Worm (Caenorhabditis elegans) whole organism, young adult: ENCODE data around the gene lin-9.

ENCODE experiments used
- B0336.3 ChIP-seq: fragments of 200-800 bp; sonication (Bioruptor generic); IDR thresholded peaks from 2 replicates; pipeline ENCODE4 v1.3.6; 2022; ENCODE audit warnings: missing genetic modification characterization, missing compliant biosample characterization
- C17E4.6 ChIP-seq: fragments of 200-800 bp; sonication (Bioruptor generic); IDR thresholded peaks from 2 replicates; pipeline ENCODE4 v1.3.6; 2022; ENCODE audit warnings: missing genetic modification reagents, missing genetic modification characterization, missing compliant biosample characterization
- F23B12.7 ChIP-seq: sonication (generic microtip); optimal IDR thresholded peaks from 2 replicates; lab custom pipeline; 2017; ENCODE audit warnings: missing genetic modification characterization, mild to moderate bottlenecking, missing compliant biosample characterization, antibody characterized with exemption, moderate library complexity; ENCODE audit not compliant: insufficient read depth
- F33H1.4 ChIP-seq: fragments of 200-800 bp; sonication (Bioruptor generic); IDR thresholded peaks from 2 replicates; pipeline ENCODE4 v1.3.6; 2022; ENCODE audit warnings: missing genetic modification reagents, missing genetic modification characterization, missing compliant biosample characterization
- F39B2.1 ChIP-seq: fragments of 200-800 bp; sonication (Bioruptor generic); IDR thresholded peaks from 2 replicates; pipeline ENCODE4 v1.3.6; 2022; ENCODE audit warnings: missing genetic modification reagents, missing genetic modification characterization, missing compliant biosample characterization
- F52B5.7 ChIP-seq: sonication (generic microtip); optimal IDR thresholded peaks from 2 replicates; lab custom pipeline; 2016; ENCODE audit warnings: mild to moderate bottlenecking, missing genetic modification characterization, missing compliant biosample characterization
- F57A8.1 ChIP-seq: fragments of 200-800 bp; sonication (Bioruptor generic); optimal IDR thresholded peaks from 2 replicates; lab custom pipeline; 2018; ENCODE audit warnings: mild to moderate bottlenecking, missing genetic modification characterization, moderate library complexity, missing compliant biosample characterization
- F57C9.4 ChIP-seq: sonication (generic microtip); optimal IDR thresholded peaks from 2 replicates; lab custom pipeline; 2017; ENCODE audit warnings: mild to moderate bottlenecking, missing genetic modification characterization, missing compliant biosample characterization
- K12H6.12 ChIP-seq: fragments of 200-800 bp; sonication (Bioruptor generic); optimal IDR thresholded peaks from 2 replicates; lab custom pipeline; 2018; ENCODE audit warnings: mild to moderate bottlenecking, missing genetic modification characterization, missing compliant biosample characterization
- T07F8.4 ChIP-seq: sonication (generic microtip); optimal IDR thresholded peaks from 2 replicates; lab custom pipeline; 2016; ENCODE audit warnings: mild to moderate bottlenecking, missing genetic modification characterization, moderate library complexity, missing compliant biosample characterization
- Y53G8AR.9 ChIP-seq: fragments of 200-800 bp; sonication (Bioruptor generic); conservative IDR thresholded peaks from 2 replicates; pipeline ENCODE4 v1.3.6; 2022; ENCODE audit warnings: missing genetic modification reagents, missing genetic modification characterization, missing compliant biosample characterization
- Y56A3A.18 ChIP-seq: fragments of 200-800 bp; sonication (Bioruptor generic); IDR thresholded peaks from 2 replicates; pipeline ENCODE4 v1.3.6; 2022; ENCODE audit warnings: missing genetic modification reagents, missing genetic modification characterization, missing compliant biosample characterization
- Y67H2A.10 ChIP-seq: fragments of 200-800 bp; sonication (Bioruptor generic); conservative IDR thresholded peaks from 2 replicates; pipeline ENCODE4 v1.3.6; 2022; ENCODE audit warnings: missing genetic modification reagents, missing genetic modification characterization, missing compliant biosample characterization
- Y95B8A.8 ChIP-seq: fragments of 200-800 bp; sonication (Bioruptor generic); IDR thresholded peaks from 2 replicates; pipeline ENCODE4 v1.3.6; 2022; ENCODE audit warnings: missing genetic modification reagents, missing genetic modification characterization, missing compliant biosample characterization
- ZK185.1 ChIP-seq: sonication (generic microtip); optimal IDR thresholded peaks from 2 replicates; lab custom pipeline; 2016; ENCODE audit warnings: mild to moderate bottlenecking, missing genetic modification characterization, missing compliant biosample characterization; ENCODE audit not compliant: poor library complexity, severe bottlenecking
- atf-7 ChIP-seq: sonication (generic microtip); optimal IDR thresholded peaks from 2 replicates; lab custom pipeline; 2017; ENCODE audit warnings: mild to moderate bottlenecking, missing genetic modification characterization, missing compliant biosample characterization
- attf-3 ChIP-seq: fragments of 200-800 bp; sonication (Bioruptor generic); conservative IDR thresholded peaks from 2 replicates; pipeline ENCODE4 v1.3.6; 2022; ENCODE audit warnings: missing genetic modification reagents, missing genetic modification characterization, missing compliant biosample characterization
- attf-5 ChIP-seq: fragments of 200-800 bp; sonication (Bioruptor generic); optimal IDR thresholded peaks from 2 replicates; lab custom pipeline; 2018; ENCODE audit warnings: mild to moderate bottlenecking, missing genetic modification characterization, missing compliant biosample characterization
- ceh-100 ChIP-seq: fragments of 200-800 bp; sonication (Bioruptor generic); IDR thresholded peaks from 2 replicates; pipeline ENCODE4 v1.3.6; 2022; ENCODE audit warnings: missing genetic modification reagents, missing genetic modification characterization, missing compliant biosample characterization
- ceh-91 ChIP-seq: fragments of 200-800 bp; sonication (Bioruptor generic); IDR thresholded peaks from 2 replicates; pipeline ENCODE4 v1.3.6; 2022; ENCODE audit warnings: missing genetic modification reagents, missing genetic modification characterization, missing compliant biosample characterization
- dox-1 ChIP-seq: fragments of 200-800 bp; sonication (Bioruptor generic); IDR thresholded peaks from 2 replicates; pipeline ENCODE4 v1.3.6; 2022; ENCODE audit warnings: missing genetic modification reagents, missing genetic modification characterization, missing compliant biosample characterization
- efl-1 ChIP-seq: fragments of 150-350 bp; optimal IDR thresholded peaks from 2 replicates; lab custom pipeline; 2014; ENCODE audit warnings: missing biosample characterization, missing genetic modification reagents, missing genetic modification characterization
- egl-44 ChIP-seq: fragments of 200-800 bp; sonication (Bioruptor generic); IDR thresholded peaks from 2 replicates; pipeline ENCODE4 v1.3.6; 2022; ENCODE audit warnings: missing genetic modification reagents, missing genetic modification characterization, missing compliant biosample characterization
- ekl-4 ChIP-seq: fragments of 200-800 bp; sonication (Bioruptor generic); IDR thresholded peaks from 2 replicates; pipeline ENCODE4 v1.3.6; 2022; ENCODE audit warnings: missing genetic modification reagents, missing genetic modification characterization, missing compliant biosample characterization
- gei-17 ChIP-seq: fragments of 200-800 bp; sonication (Bioruptor generic); optimal IDR thresholded peaks from 2 replicates; lab custom pipeline; 2018; ENCODE audit warnings: mild to moderate bottlenecking, missing genetic modification characterization, missing compliant biosample characterization
- hmg-1.2 ChIP-seq: fragments of 200-800 bp; sonication (Bioruptor generic); IDR thresholded peaks from 2 replicates; pipeline ENCODE4 v1.3.6; 2022; ENCODE audit warnings: missing genetic modification reagents, missing genetic modification characterization, missing compliant biosample characterization
- lag-1 ChIP-seq: fragments of 200-800 bp; sonication (Bioruptor generic); IDR thresholded peaks from 2 replicates; pipeline ENCODE4 v1.3.6; 2022; ENCODE audit warnings: missing genetic modification reagents, missing genetic modification characterization, missing compliant biosample characterization
- let-607 ChIP-seq, 2 experiments: fragments of 200-800 bp in 1 of 2; sonication (Bioruptor generic) in 1 of 2; sonication (generic microtip) in 1 of 2; optimal IDR thresholded peaks; 2 replicates each; lab custom pipeline; 2016 to 2018; ENCODE audit warnings: mild to moderate bottlenecking in 2 of 2, missing compliant biosample characterization in 2 of 2, missing genetic modification characterization in 2 of 2, moderate library complexity in 2 of 2, missing genotype in 1 of 2
- lin-40 ChIP-seq: sonication (generic microtip); optimal IDR thresholded peaks from 2 replicates; lab custom pipeline; 2016; ENCODE audit warnings: missing genetic modification characterization, mild to moderate bottlenecking, missing compliant biosample characterization, missing genotype, missing genetic modification reagents
- lir-1 ChIP-seq: fragments of 200-800 bp; sonication (Bioruptor generic); conservative IDR thresholded peaks from 2 replicates; pipeline ENCODE4 v1.3.6; 2022; ENCODE audit warnings: missing genetic modification reagents, missing genetic modification characterization, missing compliant biosample characterization
- lsl-1 ChIP-seq: fragments of 200-800 bp; sonication (Bioruptor generic); optimal IDR thresholded peaks from 2 replicates; lab custom pipeline; 2018; ENCODE audit warnings: mild to moderate bottlenecking, missing genetic modification characterization, moderate library complexity, missing compliant biosample characterization
- madf-10 ChIP-seq: sonication (generic microtip); optimal IDR thresholded peaks from 2 replicates; lab custom pipeline; 2016; ENCODE audit warnings: mild to moderate bottlenecking, missing genetic modification characterization, missing compliant biosample characterization
- madf-6 ChIP-seq: fragments of 200-800 bp; sonication (Bioruptor generic); IDR thresholded peaks from 2 replicates; pipeline ENCODE4 v1.3.6; 2022; ENCODE audit warnings: missing genetic modification reagents, missing genetic modification characterization, missing compliant biosample characterization
- mcd-1 ChIP-seq: fragments of 200-800 bp; sonication (Bioruptor generic); IDR thresholded peaks from 2 replicates; pipeline ENCODE4 v1.3.6; 2022; ENCODE audit warnings: missing genetic modification reagents, missing genetic modification characterization, missing compliant biosample characterization
- nfyb-1 ChIP-seq: fragments of 200-800 bp; sonication (Bioruptor generic); IDR thresholded peaks from 2 replicates; pipeline ENCODE4 v1.3.6; 2022; ENCODE audit warnings: missing genetic modification reagents, missing genetic modification characterization, missing compliant biosample characterization
- nhr-80 ChIP-seq: sonication (generic microtip); optimal IDR thresholded peaks from 2 replicates; lab custom pipeline; 2016; ENCODE audit warnings: missing genetic modification characterization, missing compliant biosample characterization
- pbrm-1 ChIP-seq: fragments of 200-800 bp; sonication (Bioruptor generic); IDR thresholded peaks from 2 replicates; pipeline ENCODE4 v1.3.6; 2022; ENCODE audit warnings: missing genetic modification reagents, missing genetic modification characterization, missing compliant biosample characterization
- pha-4 ChIP-seq: fragments of 150-350 bp; sonication (generic microtip); optimal IDR thresholded peaks from 2 replicates; lab custom pipeline; 2014; ENCODE audit warnings: missing biosample characterization, missing genetic modification reagents, missing genetic modification characterization
- repo-1 ChIP-seq: sonication (generic microtip); optimal IDR thresholded peaks from 2 replicates; lab custom pipeline; 2017; ENCODE audit warnings: mild to moderate bottlenecking, missing genetic modification characterization, missing compliant biosample characterization
- snpc-4 ChIP-seq, 5 experiments: fragments of 150-350 bp in 1 of 5; sonication (generic microtip) in 4 of 5; optimal IDR thresholded peaks; 2 replicates each; lab custom pipeline; 2014 to 2018; ENCODE audit warnings: missing genetic modification characterization in 5 of 5, missing biosample characterization in 3 of 5, antibody characterized with exemption in 2 of 5, mild to moderate bottlenecking in 2 of 5, missing compliant biosample characterization in 2 of 5, missing genotype in 2 of 5, moderate library complexity in 2 of 5, missing genetic modification reagents in 1 of 5
- xnd-1 ChIP-seq: sonication (generic microtip); optimal IDR thresholded peaks from 2 replicates; lab custom pipeline; 2016; ENCODE audit warnings: missing genotype, missing genetic modification reagents, missing genetic modification characterization, missing compliant biosample characterization
- ztf-18 ChIP-seq: sonication (generic microtip); optimal IDR thresholded peaks from 2 replicates; lab custom pipeline; 2016; ENCODE audit warnings: missing genotype, mild to moderate bottlenecking, missing genetic modification characterization, missing compliant biosample characterization
- ztf-22 ChIP-seq: fragments of 200-800 bp; sonication (Bioruptor generic); optimal IDR thresholded peaks from 2 replicates; lab custom pipeline; 2018; ENCODE audit warnings: mild to moderate bottlenecking, missing genetic modification characterization, moderate library complexity, missing compliant biosample characterization
- ztf-26 ChIP-seq: sonication (generic microtip); optimal IDR thresholded peaks from 2 replicates; lab custom pipeline; 2017; ENCODE audit warnings: missing genetic modification characterization, missing compliant biosample characterization
- ztf-28 ChIP-seq: fragments of 200-800 bp; sonication (Bioruptor generic); IDR thresholded peaks from 2 replicates; pipeline ENCODE4 v1.3.6; 2022; ENCODE audit warnings: missing genetic modification reagents, missing genetic modification characterization, missing compliant biosample characterization
- ztf-3 ChIP-seq: fragments of 200-800 bp; sonication (Bioruptor generic); optimal IDR thresholded peaks from 2 replicates; lab custom pipeline; 2018; ENCODE audit warnings: mild to moderate bottlenecking, missing genetic modification characterization, missing compliant biosample characterization

lin-9 gene

DNA sequence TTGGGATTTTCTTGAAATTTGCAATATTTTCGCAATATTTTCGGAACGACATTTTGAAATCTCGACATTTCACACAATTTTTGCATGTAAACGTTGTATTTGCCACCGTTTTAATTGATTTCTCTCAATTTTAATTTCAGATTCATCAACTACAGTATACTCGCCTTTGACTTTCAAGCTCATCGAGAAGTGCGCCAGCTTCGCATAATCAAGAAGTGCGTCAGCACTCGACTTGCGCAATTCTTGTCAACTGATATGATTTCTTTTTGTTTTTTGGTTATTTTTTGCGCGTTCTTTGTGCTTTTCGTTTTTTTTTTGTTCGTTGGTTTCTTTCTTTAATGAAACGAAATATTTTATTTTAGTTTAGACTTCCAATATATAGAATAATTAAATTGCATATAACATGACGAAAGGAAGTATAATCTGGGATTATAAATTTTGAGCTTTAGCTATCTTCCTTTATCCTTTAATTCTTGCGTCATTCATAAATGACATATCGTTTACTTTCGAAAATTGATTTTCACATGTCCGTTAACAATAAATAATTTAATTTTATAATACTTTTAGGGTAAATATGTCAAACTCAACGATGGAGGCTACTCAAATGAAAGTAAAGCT, 16.6 kb downstream of the lin-9 start, which contains the start of gene famh-136:
TSS of gene famh-136 (plus strand) at position 568 of the 618 bp plus-strand sequence.
- TF ChIP-seq ztf-26 (peak; percentile 79), pha-4 (tag; lab: Kevin White, UChicago) (peak; percentile 34), attf-3 (GFP tag; lab: Robert Waterston, UW) (peak; percentile 46; the same call in 1 of the 2 replicates), ztf-18 (tag; lab: Kevin White, UChicago) (peak; percentile 99), ztf-3 (no peak), F57C9.4 (no peak), ztf-22 (GFP tag; lab: Kevin White, UChicago) (no peak), lir-1 (GFP tag; lab: Robert Waterston, UW) (peak; percentile 57), lsl-1 (GFP tag; lab: Kevin White, UChicago) (peak; percentile 68), ceh-100 (GFP tag; lab: Robert Waterston, UW) (peak; percentile 49; the same call in 1 of the 2 replicates), Y95B8A.8 (GFP tag; lab: Robert Waterston, UW) (peak; percentile 75), ztf-28 (no peak), F52B5.7 (tag; lab: Kevin White, UChicago) (no peak), mcd-1 (GFP tag; lab: Robert Waterston, UW) (peak; percentile 86), madf-6 (GFP tag; lab: Robert Waterston, UW) (peak; percentile 84), egl-44 (GFP tag; lab: Robert Waterston, UW) (peak; percentile 76; the same call in 1 of the 2 replicates), hmg-1.2 (GFP tag; lab: Robert Waterston, UW) (peak; percentile 57), dox-1 (GFP tag; lab: Robert Waterston, UW) (peak; percentile 85), nfyb-1 (GFP tag; lab: Robert Waterston, UW) (peak; percentile 80), C17E4.6 (GFP tag; lab: Robert Waterston, UW) (0 out of 2 replicates have a peak, but pooled peaks have one; percentile 26), pbrm-1 (peak; percentile 87; the same call in 1 of the 2 replicates), repo-1 (tag; lab: Kevin White, UChicago) (peak; percentile 61), F23B12.7 (tag; lab: Kevin White, UChicago) (peak; percentile 94), F39B2.1 (GFP tag; lab: Robert Waterston, UW) (peak; percentile 55; the same call in 1 of the 2 replicates), ekl-4 (GFP tag; lab: Robert Waterston, UW) (peak; percentile 67; the same call in 1 of the 2 replicates), attf-5 (GFP tag; lab: Kevin White, UChicago) (peak; percentile 88), F57A8.1 (GFP tag; lab: Kevin White, UChicago) (no peak), xnd-1 (tag; lab: Kevin White, UChicago) (peak; percentile 58), nhr-80 (peak; percentile 91), snpc-4 (GFP tag; optimal IDR thresholded peaks at IDR 0.05; lab: Kevin White, UChicago) (peak; percentile 53), snpc-4 (tag; optimal IDR thresholded peaks at IDR 0.05; lab: Kevin White, UChicago) (peak; percentile 50 to 74 (median 64)), lag-1 (GFP tag; lab: Robert Waterston, UW) (no peak), Y56A3A.18 (GFP tag; lab: Robert Waterston, UW) (peak; percentile 30; the same call in 1 of the 2 replicates), Y53G8AR.9 (GFP tag; lab: Robert Waterston, UW) (peak; percentile 93), lin-40 (tag; lab: Kevin White, UChicago) (peak; percentile 90), B0336.3 (GFP tag; lab: Robert Waterston, UW) (peak; percentile 82), madf-10 (tag; lab: Kevin White, UChicago) (peak; percentile 54), T07F8.4 (tag; lab: Kevin White, UChicago) (peak; percentile 5), ceh-91 (GFP tag; lab: Robert Waterston, UW) (peak; percentile 25; the same call in 1 of the 2 replicates), K12H6.12 (tag; lab: Kevin White, UChicago) (peak; percentile 48), Y67H2A.10 (GFP tag; lab: Robert Waterston, UW) (0 out of 2 replicates have a peak, but pooled peaks have one; percentile 20), ZK185.1 (peak; percentile 46), gei-17 (GFP tag; lab: Kevin White, UChicago) (peak; percentile 40), F33H1.4 (GFP tag; lab: Robert Waterston, UW) (peak; percentile 74), atf-7 (tag; lab: Kevin White, UChicago) (peak; percentile 31), let-607 (tag; optimal IDR thresholded peaks at IDR 0.05; lab: Kevin White, UChicago) (peak; percentile 39 to 76), efl-1 (GFP tag; lab: Kevin White, UChicago) (peak; percentile 62)
